Worm (Caenorhabditis elegans) whole organism, young adult: ENCODE measurements around the gene vit-1.

Experiments used
- C17E4.6 ChIP-seq: fragments of 200-800 bp; sonication (Bioruptor generic); IDR thresholded peaks from 2 replicates; pipeline ENCODE4 v1.3.6; 2022; ENCODE audit warnings: missing genetic modification reagents, missing genetic modification characterization, missing compliant biosample characterization
- lsl-1 ChIP-seq: fragments of 200-800 bp; sonication (Bioruptor generic); optimal IDR thresholded peaks from 2 replicates; lab custom pipeline; 2018; ENCODE audit warnings: mild to moderate bottlenecking, missing genetic modification characterization, moderate library complexity, missing compliant biosample characterization
- nhr-80 ChIP-seq: sonication (generic microtip); optimal IDR thresholded peaks from 2 replicates; lab custom pipeline; 2016; ENCODE audit warnings: missing genetic modification characterization, missing compliant biosample characterization

The vit-1 gene

ce11 chrX:7782389-7782788, 54.7 kb downstream of the vit-1 start, which contains the start of gene ZK154.4 (continued):
- no peak for TF ChIP-seq C17E4.6 (GFP tag; lab: Robert Waterston, UW)
- peak; percentile 41 for TF ChIP-seq nhr-80 (tag; lab: Kevin White, UChicago)
- no peak for TF ChIP-seq lsl-1 (GFP tag; lab: Kevin White, UChicago)
- TF ChIP-seq, all 124 proteins: peak for 8
